Fruit fly (Drosophila melanogaster): ENCODE measurements around the gene hd.

DNA sequence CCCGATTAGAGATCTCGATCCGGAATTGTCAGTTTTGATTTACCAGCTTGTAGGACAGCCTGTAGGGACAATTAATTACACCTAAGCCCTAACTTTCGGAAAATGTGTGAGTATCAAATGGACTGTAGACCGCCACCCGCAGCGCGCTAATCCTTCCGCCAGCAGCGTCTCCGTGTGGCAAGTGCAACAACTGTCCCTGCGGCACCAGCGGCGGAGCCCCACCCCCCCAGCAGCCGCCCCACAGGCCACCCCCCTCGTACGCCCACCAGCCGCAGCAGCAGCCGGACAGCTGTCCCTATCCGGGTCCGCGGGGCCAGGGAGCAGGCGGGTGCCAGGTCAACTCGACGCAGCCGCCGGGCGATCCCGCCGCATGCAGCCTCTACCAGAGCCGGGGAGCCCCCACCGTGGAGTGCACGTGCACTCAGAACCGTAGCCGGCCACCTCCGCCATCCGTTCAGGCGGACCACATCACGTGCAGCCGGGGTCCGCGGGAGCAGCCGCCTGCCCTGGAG is 5.2 kb downstream of the hd start, which contains the start of the genes CG31542 and CG34277:
- TF ChIP-seq usp (GFP tag; optimal IDR thresholded peaks at IDR 0.05) = no peak
- no peak for TF ChIP-seq psq (optimal IDR thresholded peaks at IDR 0.05)

All from whole organism.